Worm (Caenorhabditis elegans) whole organism, L1 larva: ENCODE measurements around the gene manf-1.
"Not testable (repeated sequence)": the region's sequence is repeated elsewhere in the genome, so short reads cannot be mapped to it uniquely, and the experiment has no call there.

ENCODE experiments used
- C16A3.4 ChIP-seq: fragments of 150-350 bp; optimal IDR thresholded peaks from 2 replicates; lab custom pipeline; 2014; ENCODE audit warnings: missing biosample characterization, missing genetic modification characterization
- F16B12.6 ChIP-seq: fragments of 150-350 bp; optimal IDR thresholded peaks from 2 replicates; lab custom pipeline; 2014; ENCODE audit warnings: missing biosample characterization, missing genetic modification characterization
- ceh-88 ChIP-seq: fragments of 200-800 bp; sonication (Bioruptor generic); IDR thresholded peaks from 2 replicates; pipeline ENCODE4 v1.3.6; 2022; ENCODE audit warnings: missing genetic modification characterization, missing compliant biosample characterization
- dpl-1 ChIP-seq, 3 experiments: fragments of 150-350 bp in 2 of 3; sonication (generic microtip) in 1 of 3; optimal IDR thresholded peaks; 2 replicates each; lab custom pipeline; 2014 to 2017; ENCODE audit warnings: missing biosample characterization in 3 of 3, missing genetic modification characterization in 3 of 3, missing genetic modification reagents in 3 of 3
- dsc-1 ChIP-seq: sonication (generic microtip); optimal IDR thresholded peaks from 2 replicates; lab custom pipeline; 2016; ENCODE audit warnings: mild to moderate bottlenecking, missing genetic modification characterization, missing compliant biosample characterization
- efl-1 ChIP-seq, 4 experiments: fragments of 150-350 bp; optimal IDR thresholded peaks in 3 of 4; peaks in 1 of 4; 1 replicate in 1 of 4; 2 replicates in 3 of 4; lab custom pipeline; 2014; ENCODE audit warnings: missing biosample characterization in 2 of 4, missing genetic modification characterization in 2 of 4, missing genetic modification reagents in 2 of 4
- egl-13 ChIP-seq: sonication (generic microtip); optimal IDR thresholded peaks from 2 replicates; lab custom pipeline; 2016; ENCODE audit warnings: missing genotype, missing genetic modification reagents, missing genetic modification characterization, missing compliant biosample characterization
- grh-1 ChIP-seq: fragments of 200-800 bp; sonication (Bioruptor generic); IDR thresholded peaks from 2 replicates; pipeline ENCODE4 v1.3.6; 2022; ENCODE audit warnings: missing genetic modification reagents, missing genetic modification characterization, missing compliant biosample characterization
- hpl-2 ChIP-seq: fragments of 150-350 bp; optimal IDR thresholded peaks from 2 replicates; lab custom pipeline; 2014; ENCODE audit warnings: missing biosample characterization, missing genetic modification reagents, missing genetic modification characterization
- isw-1 ChIP-seq: fragments of 200-800 bp; sonication (Bioruptor generic); IDR thresholded peaks from 2 replicates; pipeline ENCODE4 v1.3.6; 2022; ENCODE audit warnings: missing genetic modification characterization, missing compliant biosample characterization
- jun-1 ChIP-seq: fragments of 150-350 bp; optimal IDR thresholded peaks from 2 replicates; lab custom pipeline; 2014; ENCODE audit warnings: missing biosample characterization, missing genetic modification reagents, missing genetic modification characterization
- lin-14 ChIP-seq: fragments of 200-800 bp; sonication (Bioruptor generic); optimal IDR thresholded peaks from 2 replicates; lab custom pipeline; 2018; ENCODE audit warnings: mild to moderate bottlenecking, missing genetic modification characterization, moderate library complexity, missing compliant biosample characterization
- lin-35 ChIP-seq, 2 experiments: fragments of 150-350 bp; optimal IDR thresholded peaks; 2 replicates each; lab custom pipeline; 2014; ENCODE audit warnings: missing biosample characterization in 2 of 2, missing genetic modification characterization in 2 of 2, missing genetic modification reagents in 2 of 2
- lsy-2 ChIP-seq, 2 experiments: fragments of 150-350 bp; optimal IDR thresholded peaks; 2 replicates each; lab custom pipeline; 2014; ENCODE audit warnings: missing biosample characterization in 2 of 2, missing genetic modification characterization in 2 of 2
- mab-9 ChIP-seq: fragments of 200-800 bp; sonication (Bioruptor generic); IDR thresholded peaks from 2 replicates; pipeline ENCODE4 v1.3.6; 2022; ENCODE audit warnings: missing genetic modification reagents, missing genetic modification characterization, missing compliant biosample characterization
- nhr-11 ChIP-seq: fragments of 150-350 bp; optimal IDR thresholded peaks from 2 replicates; lab custom pipeline; 2014; ENCODE audit warnings: missing biosample characterization, missing genetic modification characterization
- nhr-19 ChIP-seq: fragments of 200-800 bp; sonication (Bioruptor generic); conservative IDR thresholded peaks from 2 replicates; pipeline ENCODE4 v1.3.6; 2022; ENCODE audit warnings: missing genetic modification characterization, missing compliant biosample characterization
- nhr-47 ChIP-seq: sonication (generic microtip); optimal IDR thresholded peaks from 2 replicates; lab custom pipeline; 2016; ENCODE audit warnings: mild to moderate bottlenecking, missing genetic modification characterization, moderate library complexity, missing compliant biosample characterization
- nhr-71 ChIP-seq: sonication (generic microtip); optimal IDR thresholded peaks from 2 replicates; lab custom pipeline; 2016; ENCODE audit warnings: mild to moderate bottlenecking, missing genetic modification characterization, moderate library complexity, missing compliant biosample characterization
- nhr-85 ChIP-seq: sonication (generic microtip); peaks from one replicate; lab custom pipeline; 2016; ENCODE audit warnings: missing genetic modification characterization, inconsistent platforms, missing compliant biosample characterization
- nhr-90 ChIP-seq: sonication (generic microtip); optimal IDR thresholded peaks from 2 replicates; lab custom pipeline; 2016; ENCODE audit warnings: mild to moderate bottlenecking, missing genetic modification characterization, missing compliant biosample characterization; ENCODE audit not compliant: poor library complexity
- rnt-1 ChIP-seq: sonication (generic microtip); optimal IDR thresholded peaks from 2 replicates; lab custom pipeline; 2016; ENCODE audit warnings: mild to moderate bottlenecking, missing genetic modification characterization, moderate library complexity, missing compliant biosample characterization
- snpc-4 ChIP-seq: fragments of 150-350 bp; optimal IDR thresholded peaks from 2 replicates; lab custom pipeline; 2014; ENCODE audit warnings: missing biosample characterization, missing genetic modification characterization
- snu-23 ChIP-seq: sonication (generic microtip); optimal IDR thresholded peaks from 2 replicates; lab custom pipeline; 2016; ENCODE audit warnings: missing genetic modification characterization, missing compliant biosample characterization
- swsn-7 ChIP-seq: sonication (generic microtip); optimal IDR thresholded peaks from 2 replicates; lab custom pipeline; 2016; ENCODE audit warnings: missing genetic modification characterization, missing compliant biosample characterization
- tbx-2 ChIP-seq: sonication (generic microtip); optimal IDR thresholded peaks from 2 replicates; lab custom pipeline; 2016; ENCODE audit warnings: missing genetic modification characterization, missing compliant biosample characterization
- unc-30 ChIP-seq: sonication (generic microtip); optimal IDR thresholded peaks from 2 replicates; lab custom pipeline; 2017; ENCODE audit warnings: missing biosample characterization, missing genetic modification characterization
- unc-86 ChIP-seq: sonication (generic microtip); optimal IDR thresholded peaks from 2 replicates; lab custom pipeline; 2016; ENCODE audit warnings: missing genetic modification characterization, missing compliant biosample characterization
- xbp-1 ChIP-seq: sonication (generic microtip); optimal IDR thresholded peaks from 2 replicates; lab custom pipeline; 2016; ENCODE audit warnings: missing genetic modification characterization, missing compliant biosample characterization
- ztf-11 ChIP-seq, 2 experiments: sonication (generic microtip); optimal IDR thresholded peaks; 2 replicates each; lab custom pipeline; 2016 to 2017; ENCODE audit warnings: missing genetic modification characterization in 2 of 2, missing biosample characterization in 1 of 2, missing compliant biosample characterization in 1 of 2

manf-1 gene

DNA sequence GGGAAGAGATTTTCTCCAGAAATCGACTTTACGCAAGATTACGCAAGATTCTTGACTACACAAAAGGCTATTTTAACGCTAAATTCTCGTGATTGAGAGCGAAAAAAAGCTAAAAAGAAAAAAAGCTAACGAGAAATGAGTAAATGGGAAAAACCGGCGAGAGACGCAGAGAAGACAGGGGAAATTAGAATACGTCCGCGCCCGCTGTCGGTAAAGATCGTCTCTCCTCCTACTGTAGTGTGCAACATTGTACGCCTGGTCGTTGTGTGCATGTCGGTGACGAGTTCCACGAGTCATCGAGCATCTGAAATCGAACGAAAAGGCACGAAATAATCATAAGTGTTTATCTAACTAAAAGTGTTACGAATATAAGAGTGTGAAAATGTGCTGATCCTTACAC lies 13.7 kb downstream of the manf-1 start:
- TF ChIP-seq unc-30 (no peak), efl-1 (optimal IDR thresholded peaks at IDR 0.05; lab: Kevin White, UChicago) (no peak), efl-1 (GFP tag; optimal IDR thresholded peaks at IDR 0.05 in 1 of 2; lab: Kevin White, UChicago) (peak in 1 of 2 experiments; percentile 8), dpl-1 (GFP tag; optimal IDR thresholded peaks at IDR 0.05; lab: Kevin White, UChicago) (no peak), lsy-2 (tag; optimal IDR thresholded peaks at IDR 0.05; lab: Kevin White, UChicago) (no peak), swsn-7 (tag; lab: Kevin White, UChicago) (no peak)
- TF ChIP-seq, all 84 proteins: peak for 1

DNA sequence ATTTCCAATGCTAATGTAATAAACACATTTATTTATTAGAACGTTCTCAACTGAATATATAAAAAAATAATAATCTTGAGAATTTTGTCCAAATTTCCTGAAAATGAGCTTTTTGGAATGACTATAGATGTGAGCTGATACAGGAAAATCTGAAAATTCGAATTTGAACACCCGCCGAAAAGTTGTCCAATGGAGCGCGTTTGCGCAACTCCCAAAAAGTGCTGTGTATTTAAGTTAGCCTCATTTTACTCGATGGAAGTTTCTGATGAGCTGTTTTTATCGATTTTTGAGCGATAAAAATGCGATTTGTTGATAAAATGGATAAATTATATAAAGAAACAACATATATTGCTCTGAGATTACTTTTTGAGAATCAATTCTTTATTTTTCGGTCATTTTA lies 26.2 kb downstream of the manf-1 start:
- TF ChIP-seq efl-1 (optimal IDR thresholded peaks at IDR 0.05; lab: Kevin White, UChicago), result peak in 1 of 2 experiments; percentile 72
- peak; percentile 79 to 98 for TF ChIP-seq efl-1 (GFP tag; optimal IDR thresholded peaks at IDR 0.05 in 1 of 2; lab: Kevin White, UChicago)
- TF ChIP-seq lin-35 (GFP tag; optimal IDR thresholded peaks at IDR 0.05; lab: Kevin White, UChicago), result peak; percentile 20 to 77
- peak; percentile 38 to 70 (median 69) for TF ChIP-seq dpl-1 (GFP tag; optimal IDR thresholded peaks at IDR 0.05; lab: Kevin White, UChicago)

DNA sequence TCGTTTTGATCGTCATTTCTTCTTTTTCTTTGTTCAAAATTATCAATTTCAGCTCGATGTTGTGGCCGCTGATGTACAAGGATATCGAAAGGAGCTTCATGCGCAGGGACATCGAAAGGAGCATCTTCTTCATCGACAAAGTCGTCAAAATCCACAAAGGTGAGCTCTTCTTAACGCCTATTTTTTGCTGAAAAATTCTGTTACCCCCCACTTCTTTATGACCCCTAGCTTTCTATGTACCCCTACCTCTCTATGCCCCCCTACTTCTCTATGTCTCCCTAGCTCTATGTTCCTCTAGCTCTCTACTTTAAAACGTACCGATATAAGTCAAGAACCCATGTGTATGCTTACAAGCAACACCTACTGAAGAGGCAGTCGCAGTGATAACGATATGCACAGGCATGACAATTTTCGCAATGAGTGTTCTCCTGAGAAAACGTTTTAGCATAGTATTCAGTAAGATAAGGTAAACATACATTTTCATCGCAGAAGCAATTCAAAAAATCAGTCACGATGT lies 30.5 kb downstream of the manf-1 start, which contains the start of gene Y54G2A.36:
Gene Y54G2A.36 (plus strand): TSS at position 51 of the 517 bp plus-strand sequence.
- TF ChIP-seq efl-1 (optimal IDR thresholded peaks at IDR 0.05; lab: Kevin White, UChicago) (no peak), efl-1 (GFP tag; optimal IDR thresholded peaks at IDR 0.05 in 1 of 2; lab: Kevin White, UChicago) (peak in 1 of 2 experiments; percentile 21), nhr-11 (tag; lab: Kevin White, UChicago) (no peak), hpl-2 (GFP tag; lab: Kevin White, UChicago) (no peak), ztf-11 (tag; optimal IDR thresholded peaks at IDR 0.05; lab: Kevin White, UChicago) (no peak), C16A3.4 (tag; lab: Kevin White, UChicago) (no peak), jun-1 (no peak)
- TF ChIP-seq, all 84 proteins: peak for 1

DNA sequence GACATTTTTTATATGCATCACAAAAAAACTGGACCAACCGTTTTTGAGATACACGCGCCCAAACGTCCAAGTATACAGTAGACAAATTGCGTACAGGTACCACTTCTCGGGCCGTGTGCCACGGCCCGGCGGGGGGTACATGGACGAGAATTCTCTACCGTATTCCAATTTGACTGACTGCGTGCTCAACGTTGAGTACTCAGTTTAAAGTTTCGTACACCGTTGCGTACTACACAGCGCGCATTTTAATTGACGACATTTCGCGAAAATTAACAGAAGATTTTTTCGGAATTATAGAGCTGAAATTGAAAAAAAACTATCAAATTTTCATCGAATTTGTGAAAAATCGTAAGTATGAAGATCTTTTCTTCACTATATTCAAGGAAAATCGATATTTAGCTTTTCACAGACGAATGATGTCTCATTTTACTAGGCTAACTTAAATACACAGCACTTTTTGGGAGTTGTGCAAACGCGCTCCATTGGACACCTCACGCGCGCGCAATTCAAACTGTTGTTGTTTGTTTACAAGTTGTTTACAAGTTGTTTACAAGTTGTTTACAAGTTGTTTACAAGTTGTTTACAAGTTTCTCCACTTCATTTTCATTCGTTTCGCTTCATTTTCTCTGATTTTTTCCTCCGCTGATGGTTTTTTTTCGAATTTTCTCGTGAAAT lies 32.1 kb downstream of the manf-1 start:
- TF ChIP-seq swsn-7 (tag; lab: Kevin White, UChicago) (peak; percentile 34), nhr-19 (GFP tag; lab: Robert Waterston, UW) (peak; percentile 77), grh-1 (peak; percentile 69), nhr-47 (tag; lab: Kevin White, UChicago) (peak; percentile 75), unc-86 (tag; lab: Kevin White, UChicago) (peak; percentile 29), egl-13 (tag; lab: Kevin White, UChicago) (peak; percentile 3), nhr-71 (peak; percentile 64), snu-23 (GFP tag; lab: Kevin White, UChicago) (peak; percentile 19), lin-35 (GFP tag; optimal IDR thresholded peaks at IDR 0.05; lab: Kevin White, UChicago) (peak in 1 of 2 experiments; percentile 5), dsc-1 (peak; percentile 32), xbp-1 (tag; lab: Kevin White, UChicago) (peak; percentile 58), tbx-2 (tag; lab: Kevin White, UChicago) (peak; percentile 34), nhr-85 (tag; lab: Kevin White, UChicago) (peak; percentile 65), F16B12.6 (tag; lab: Kevin White, UChicago) (peak; percentile 14), isw-1 (GFP tag; lab: Robert Waterston, UW) (peak; percentile 30), efl-1 (optimal IDR thresholded peaks at IDR 0.05; lab: Kevin White, UChicago) (peak; percentile 49 to 68), efl-1 (GFP tag; optimal IDR thresholded peaks at IDR 0.05 in 1 of 2; lab: Kevin White, UChicago) (peak; percentile 69 to 94), dpl-1 (GFP tag; optimal IDR thresholded peaks at IDR 0.05; lab: Kevin White, UChicago) (peak in 1 of 3 experiments; percentile 65), mab-9 (GFP tag; lab: Robert Waterston, UW) (0 out of 2 replicates have a peak, but pooled peaks have one; percentile 45), ceh-88 (GFP tag; lab: Robert Waterston, UW) (peak; percentile 70), lin-14 (GFP tag; lab: Kevin White, UChicago) (peak; percentile 40), nhr-90 (tag; lab: Kevin White, UChicago) (peak; percentile 15), rnt-1 (tag; lab: Kevin White, UChicago) (peak; percentile 48), lsy-2 (tag; optimal IDR thresholded peaks at IDR 0.05; lab: Kevin White, UChicago) (peak; percentile 55 to 56)

DNA sequence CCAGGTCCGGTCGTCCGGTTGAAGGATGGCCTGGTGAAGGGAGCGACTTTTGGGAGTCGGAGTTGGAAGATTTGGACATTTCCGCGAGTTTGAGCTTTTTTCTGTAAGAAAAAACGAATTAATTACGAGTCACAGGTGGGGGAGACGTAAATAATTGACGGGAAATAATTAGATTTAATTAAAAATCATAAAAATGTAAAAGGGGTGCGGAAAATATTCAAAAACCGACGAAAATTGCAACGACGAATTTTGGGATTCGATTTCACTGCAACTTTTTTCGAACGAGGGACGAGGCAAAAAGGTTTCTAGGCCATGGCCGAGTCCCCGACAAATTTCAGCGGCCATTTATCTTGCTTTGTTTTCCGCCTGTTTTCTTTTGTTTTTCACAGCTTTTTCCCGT lies 33.6 kb downstream of the manf-1 start, which contains the start of gene Y54G2A.19:
Gene Y54G2A.19 (minus strand): TSS at position 101 of the 400 bp plus-strand sequence.
- not testable (repeated sequence) for TF ChIP-seq ztf-11 (tag; optimal IDR thresholded peaks at IDR 0.05; lab: Kevin White, UChicago); snpc-4; mab-9 (GFP tag; lab: Robert Waterston, UW)
